Fruit fly (Drosophila melanogaster): ENCODE data around the gene Invadolysin.

dm6 chr3R:10115797-10116196 is 28.7 kb upstream of the Invadolysin start:
- TF ChIP-seq CG8319 (GFP tag; optimal IDR thresholded peaks at IDR 0.05) (no peak), fkh (GFP tag; optimal IDR thresholded peaks at IDR 0.05) (no peak), Sox102F (GFP tag; optimal IDR thresholded peaks at IDR 0.05) (no peak), CG34406 (GFP tag; optimal IDR thresholded peaks at IDR 0.05) (no peak), cyc (GFP tag; optimal IDR thresholded peaks at IDR 0.05) (no peak), Hr39 (GFP tag; optimal IDR thresholded peaks at IDR 0.05) (no peak), lz (GFP tag; optimal IDR thresholded peaks at IDR 0.05) (no peak), OdsH (GFP tag; optimal IDR thresholded peaks at IDR 0.05) (no peak), CG15336 (GFP tag; IDR thresholded peaks at IDR 0.05) (no peak)
